Worm (Caenorhabditis elegans): Measurements from ENCODE around the gene cpg-23.

The cpg-23 gene

ce11 chrV:19181684-19182083 lies 41.1 kb downstream of the cpg-23 start:
- TF ChIP-seq ama-1 (optimal IDR thresholded peaks at IDR 0.05) (no peak), lin-13 (GFP tag; optimal IDR thresholded peaks at IDR 0.05) (no peak), zip-11 (GFP tag; IDR thresholded peaks at IDR 0.05) (no peak), nhr-11 (tag; optimal IDR thresholded peaks at IDR 0.05) (no peak), zag-1 (tag; optimal IDR thresholded peaks at IDR 0.05) (no peak), lin-15B (tag; optimal IDR thresholded peaks at IDR 0.05) (no peak), hif-1 (tag; optimal IDR thresholded peaks at IDR 0.05) (no peak), mes-2 (tag; optimal IDR thresholded peaks at IDR 0.05; ENCODE audit: poor library complexity, severe bottlenecking) (no peak), ztf-7 (tag; optimal IDR thresholded peaks at IDR 0.05) (no peak), dve-1 (tag; optimal IDR thresholded peaks at IDR 0.05; ENCODE audit: insufficient read depth) (no peak), zfp-3 (GFP tag; conservative IDR thresholded peaks at IDR 0.05) (no peak)

ce11 chrV:19189963-19190597 lies 49.5 kb downstream of the cpg-23 start, which contains the start of the genes Y39B6A.3 and pph-5:
Gene Y39B6A.3 (minus strand): TSS chrV:19190013.
Gene pph-5 (plus strand): TSS chrV:19190547.
- TF ChIP-seq tra-1 (GFP tag; IDR thresholded peaks at IDR 0.05), result no peak
- TF ChIP-seq set-16 (GFP tag; IDR thresholded peaks at IDR 0.05), result no peak
- TF ChIP-seq ztf-11 (tag; optimal IDR thresholded peaks at IDR 0.05), result no peak
- peak; percentile 37 for TF ChIP-seq dpl-1 (GFP tag; optimal IDR thresholded peaks at IDR 0.05)
- peak; percentile 48 for TF ChIP-seq mep-1 (tag; optimal IDR thresholded peaks at IDR 0.05)
- no peak for TF ChIP-seq F10B5.3 (tag; optimal IDR thresholded peaks at IDR 0.05)
- no peak for TF ChIP-seq Y75B8A.6 (GFP tag; IDR thresholded peaks at IDR 0.05)
- TF ChIP-seq T20F7.1 (GFP tag; optimal IDR thresholded peaks at IDR 0.05), result peak; percentile 100
- TF ChIP-seq ctbp-1 (GFP tag; IDR thresholded peaks at IDR 0.05), result no peak
- peak; percentile 14 for TF ChIP-seq nhr-11 (tag; optimal IDR thresholded peaks at IDR 0.05)
- no peak for TF ChIP-seq daf-16 (GFP tag; optimal IDR thresholded peaks at IDR 0.05)
- no peak for TF ChIP-seq daf-16 (tag; optimal IDR thresholded peaks at IDR 0.05)
- peak; percentile 24 for TF ChIP-seq aha-1 (tag)
- peak; percentile 35 for TF ChIP-seq rbr-2 (tag; optimal IDR thresholded peaks at IDR 0.05)
- TF ChIP-seq Y48G9A.11 (GFP tag; IDR thresholded peaks at IDR 0.05), result peak; percentile 99
- TF ChIP-seq lim-7 (GFP tag; IDR thresholded peaks at IDR 0.05), result no peak
- no peak for TF ChIP-seq daf-8 (GFP tag; IDR thresholded peaks at IDR 0.05)
- peak; percentile 94 for TF ChIP-seq R02D3.7 (tag; optimal IDR thresholded peaks at IDR 0.05)
- no peak for TF ChIP-seq madf-5 (GFP tag; IDR thresholded peaks at IDR 0.05)
- no peak; the same call in 1 of the 2 replicates for TF ChIP-seq lin-38 (GFP tag; IDR thresholded peaks at IDR 0.05)
- TF ChIP-seq T26A8.4 (GFP tag; IDR thresholded peaks at IDR 0.05), result no peak
- TF ChIP-seq snpc-1.2 (GFP tag; IDR thresholded peaks at IDR 0.05), result no peak
- TF ChIP-seq hmg-1.1 (GFP tag; IDR thresholded peaks at IDR 0.05), result 0 out of 2 replicates have a peak, but pooled peaks have one; percentile 26
- TF ChIP-seq mes-2 (tag; optimal IDR thresholded peaks at IDR 0.05; ENCODE audit: poor library complexity, severe bottlenecking), result peak; percentile 48
- no peak for TF ChIP-seq nhr-42 (GFP tag; IDR thresholded peaks at IDR 0.05)
- no peak for TF ChIP-seq F44E2.7 (GFP tag; IDR thresholded peaks at IDR 0.05)
- TF ChIP-seq dve-1 (tag; optimal IDR thresholded peaks at IDR 0.05; ENCODE audit: insufficient read depth), result peak; percentile 19
- TF ChIP-seq nhr-111 (GFP tag; optimal IDR thresholded peaks at IDR 0.05), result no peak
- TF ChIP-seq lsy-2 (tag; optimal IDR thresholded peaks at IDR 0.05), result peak in 1 of 2 experiments; percentile 42
